Worm (Caenorhabditis elegans): ENCODE results near the gene ges-1.

ce11 chrV:1422269-1422668 lies 9.7 kb downstream of the ges-1 start:
- no peak for TF ChIP-seq ztf-4 (tag; optimal IDR thresholded peaks at IDR 0.05)
- no peak for TF ChIP-seq nhr-43 (tag; optimal IDR thresholded peaks at IDR 0.05; ENCODE audit: poor library complexity, severe bottlenecking)
- TF ChIP-seq unc-39 (tag; optimal IDR thresholded peaks at IDR 0.05): no peak
- no peak for TF ChIP-seq ceh-28 (tag; optimal IDR thresholded peaks at IDR 0.05)
- no peak for TF ChIP-seq ama-1 (optimal IDR thresholded peaks at IDR 0.05)
